Worm (Caenorhabditis elegans): ENCODE data around the gene ceh-22.
"Not testable (repeated sequence)": the region's sequence is repeated elsewhere in the genome, so short reads cannot be mapped to it uniquely, and the experiment has no call there.

Gene ceh-22

ce11 chrV:10638515-10638914 lies 33.2 kb upstream of the ceh-22 start:
- TF ChIP-seq F26F4.8 (GFP tag; conservative IDR thresholded peaks at IDR 0.05) (0 out of 2 replicates have a peak, but pooled peaks have one; percentile 33), pha-4 (GFP tag; IDR thresholded peaks at IDR 0.05) (peak; percentile 47; the same call in 1 of the 2 replicates)
- not testable (repeated sequence) for TF ChIP-seq pha-4 (tag; optimal IDR thresholded peaks at IDR 0.05)

DNA sequence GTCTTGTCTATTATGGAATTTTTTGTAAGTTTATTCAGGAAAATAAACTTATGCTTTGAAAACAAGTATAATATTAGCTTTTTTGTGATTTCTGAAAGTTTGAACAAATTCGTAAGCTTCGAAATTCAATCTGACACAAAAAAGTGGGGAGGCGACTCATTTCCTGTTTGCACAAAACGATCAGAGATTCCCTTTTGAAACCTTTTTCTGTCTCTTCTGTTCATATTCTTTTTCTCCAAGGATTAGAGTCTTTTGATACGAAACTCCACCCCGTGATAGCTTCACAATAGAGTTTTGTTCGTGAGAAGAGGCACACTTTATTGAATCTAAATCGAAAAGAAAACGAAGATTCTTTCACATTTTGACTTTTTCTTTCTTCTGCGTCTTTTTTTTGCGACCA lies 30.7 kb upstream of the ceh-22 start:
- TF ChIP-seq fkh-10 (GFP tag; optimal IDR thresholded peaks at IDR 0.05) (peak; percentile 29), gei-8 (GFP tag; optimal IDR thresholded peaks at IDR 0.05) (no peak), nhr-48 (tag; optimal IDR thresholded peaks at IDR 0.05) (no peak), aha-1 (tag) (peak; percentile 73), unc-62 (GFP tag; optimal IDR thresholded peaks at IDR 0.05 in 1 of 2) (peak in 1 of 2 experiments; percentile 51), unc-62 (tag; optimal IDR thresholded peaks at IDR 0.05) (no peak)

- no peak for TF ChIP-seq F49E8.2 (tag; optimal IDR thresholded peaks at IDR 0.05; ENCODE audit: borderline replicate concordance)
- no peak for TF ChIP-seq duxl-1 (tag; optimal IDR thresholded peaks at IDR 0.05; ENCODE audit: poor library complexity)
- TF ChIP-seq F10B5.3 (tag; optimal IDR thresholded peaks at IDR 0.05): no peak
- TF ChIP-seq lin-13 (GFP tag; optimal IDR thresholded peaks at IDR 0.05): no peak
These were observed 24.6 kb upstream of the ceh-22 start, which contains the start of the genes C32C4.3 and C32C4.16 for ce11 chrV:10647043-10647611. C32C4.3 (minus strand) TSS chrV:10647143. C32C4.16 (plus strand) TSS chrV:10647561.

DNA sequence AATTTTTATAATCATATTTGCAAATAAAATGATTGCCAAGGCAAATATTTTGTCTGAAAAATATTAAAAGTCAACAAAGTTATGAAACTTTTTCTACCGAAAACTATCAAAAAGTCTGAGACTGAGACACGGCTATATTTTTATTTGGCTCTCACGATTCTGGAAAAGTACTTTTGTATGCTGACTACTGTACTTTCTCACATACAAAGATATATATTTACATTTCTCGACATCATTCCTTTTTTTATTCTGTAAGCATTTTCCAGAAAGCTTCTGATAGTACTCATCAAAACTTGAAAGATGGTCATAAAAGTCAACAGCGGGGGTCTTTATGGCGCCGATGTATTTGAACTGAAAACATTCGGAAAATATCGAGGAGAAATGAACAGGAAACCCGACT lies 23.6 kb upstream of the ceh-22 start, which contains the start of gene aqp-6:
Gene aqp-6, plus strand, starts transcription at position 301 of the 400 bp plus-strand sequence.
- TF ChIP-seq daf-16 (GFP tag; optimal IDR thresholded peaks at IDR 0.05) (no peak), daf-16 (tag; optimal IDR thresholded peaks at IDR 0.05) (no peak), madf-9 (GFP tag; conservative IDR thresholded peaks at IDR 0.05) (no peak), ztf-11 (tag; optimal IDR thresholded peaks at IDR 0.05) (no peak), hlh-11 (tag; optimal IDR thresholded peaks at IDR 0.05) (no peak), nhr-28 (tag; optimal IDR thresholded peaks at IDR 0.05) (no peak), ceh-32 (tag; optimal IDR thresholded peaks at IDR 0.05; ENCODE audit: poor library complexity) (no peak), zip-2 (tag; optimal IDR thresholded peaks at IDR 0.05) (no peak)

DNA sequence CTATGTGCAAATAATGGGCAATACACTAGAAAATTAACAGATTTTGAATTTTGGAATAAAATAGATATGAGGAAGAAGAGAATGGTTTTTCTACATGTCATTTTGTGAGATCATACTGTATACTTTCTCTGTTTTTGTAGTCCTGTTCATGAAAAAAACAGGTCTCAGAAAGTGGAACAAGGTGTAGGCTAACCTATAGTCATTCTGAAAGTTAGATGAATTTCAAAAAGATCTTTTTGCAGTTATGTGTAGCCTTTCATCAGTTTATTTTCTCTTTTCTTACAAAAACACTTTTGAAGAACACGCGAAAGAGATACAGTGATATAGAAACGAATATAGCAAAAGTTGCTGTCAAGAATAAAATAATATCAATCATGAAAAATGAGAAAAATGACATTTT lies 17.6 kb upstream of the ceh-22 start, which contains the start of gene ugt-35:
Gene ugt-35, minus strand, starts transcription at position 101 of the 400 bp plus-strand sequence.
- no peak for TF ChIP-seq zag-1 (tag; optimal IDR thresholded peaks at IDR 0.05)
- no peak for TF ChIP-seq nhr-41 (GFP tag; IDR thresholded peaks at IDR 0.05)
- no peak for TF ChIP-seq mes-2 (tag; optimal IDR thresholded peaks at IDR 0.05; ENCODE audit: poor library complexity, severe bottlenecking)
- no peak for TF ChIP-seq nhr-237 (tag; optimal IDR thresholded peaks at IDR 0.05)
- no peak for TF ChIP-seq spr-3 (GFP tag; optimal IDR thresholded peaks at IDR 0.05)
- no peak for TF ChIP-seq ztf-7 (tag; optimal IDR thresholded peaks at IDR 0.05)
- TF ChIP-seq egl-43 (GFP tag; IDR thresholded peaks at IDR 0.05): no peak
- no peak for TF ChIP-seq spr-1 (tag; optimal IDR thresholded peaks at IDR 0.05)
- TF ChIP-seq hlh-11 (tag; optimal IDR thresholded peaks at IDR 0.05): no peak
- TF ChIP-seq lin-1 (GFP tag; IDR thresholded peaks at IDR 0.05): no peak
- TF ChIP-seq Y105C5A.15 (GFP tag; IDR thresholded peaks at IDR 0.05): no peak
- no peak for TF ChIP-seq ceh-44 (GFP tag; IDR thresholded peaks at IDR 0.05)

ce11 chrV:10656958-10657357 lies 14.8 kb upstream of the ceh-22 start, which contains the start of gene ugt-34:
ugt-34 (minus strand) TSS chrV:10656978.
- TF ChIP-seq pqm-1 (tag; optimal IDR thresholded peaks at IDR 0.05) (peak; percentile 9), dmd-6 (GFP tag; IDR thresholded peaks at IDR 0.05) (no peak), nhr-28 (tag; optimal IDR thresholded peaks at IDR 0.05) (peak; percentile 99)
